Worm (Caenorhabditis elegans): ENCODE results near the gene F36H9.2.

F36H9.2 gene

DNA sequence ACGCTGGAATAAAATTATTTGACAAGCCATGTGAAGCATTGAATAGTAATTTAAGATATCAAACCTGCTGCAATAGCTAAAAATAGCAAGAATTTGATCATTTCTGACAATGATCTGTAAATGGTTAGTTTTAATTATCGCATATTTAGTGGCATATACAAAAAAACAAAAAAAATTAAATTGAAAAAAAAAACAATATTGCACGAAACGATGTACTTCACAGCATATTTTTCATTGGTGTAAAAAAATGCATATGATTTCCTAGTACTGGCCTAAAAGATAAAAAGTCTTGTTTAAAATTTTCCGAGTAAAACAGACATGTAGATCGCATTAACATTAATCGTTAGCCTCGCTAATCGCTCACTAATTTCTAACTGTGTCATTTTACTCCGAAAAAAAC, 39.2 kb upstream of the F36H9.2 start, which contains the start of gene ZK697.8:
TSS of gene ZK697.8 (minus strand) at position 101 of the 400 bp plus-strand sequence.
- TF ChIP-seq lin-13 (GFP tag; optimal IDR thresholded peaks at IDR 0.05), result no peak

DNA sequence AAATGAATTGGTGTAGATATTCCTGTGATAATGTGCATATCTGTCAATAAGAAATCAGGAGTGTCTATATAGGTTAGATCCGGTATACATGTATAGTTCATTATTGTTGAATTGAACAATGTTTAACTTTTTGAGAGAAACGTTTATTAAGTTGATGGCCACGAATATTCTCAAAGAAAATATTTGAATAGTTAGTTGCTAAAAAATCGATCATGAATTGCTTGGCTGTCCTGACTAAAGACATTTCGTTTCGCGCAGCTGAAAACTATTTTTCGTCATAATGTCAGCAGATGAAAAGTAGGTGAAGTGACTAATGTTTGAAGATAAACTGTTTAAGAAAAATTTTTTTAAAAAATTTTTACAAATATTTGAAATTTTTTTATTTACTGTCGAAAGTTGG, 36.8 kb upstream of the F36H9.2 start, which contains the start of gene srh-199:
TSS of gene srh-199 (minus strand) at position 101 of the 400 bp plus-strand sequence.
- TF ChIP-seq mdl-1 (tag; optimal IDR thresholded peaks at IDR 0.05), result no peak
- no peak for TF ChIP-seq nhr-77 (tag; optimal IDR thresholded peaks at IDR 0.05)
- TF ChIP-seq ztf-1 (GFP tag; conservative IDR thresholded peaks at IDR 0.05), result no peak
- no peak for TF ChIP-seq ztf-11 (tag; optimal IDR thresholded peaks at IDR 0.05)
- no peak for TF ChIP-seq unc-62 (GFP tag; optimal IDR thresholded peaks at IDR 0.05)
- TF ChIP-seq lin-11 (tag; optimal IDR thresholded peaks at IDR 0.05), result no peak
- TF ChIP-seq nhr-10 (tag; optimal IDR thresholded peaks at IDR 0.05), result no peak
- no peak for TF ChIP-seq nhr-11 (tag; optimal IDR thresholded peaks at IDR 0.05)
- no peak for TF ChIP-seq aly-2 (tag; optimal IDR thresholded peaks at IDR 0.05)
- TF ChIP-seq nhr-6 (tag; optimal IDR thresholded peaks at IDR 0.05), result no peak
- TF ChIP-seq lin-13 (GFP tag; optimal IDR thresholded peaks at IDR 0.05), result no peak
- no peak for TF ChIP-seq sma-9 (GFP tag; optimal IDR thresholded peaks at IDR 0.05)
- TF ChIP-seq sma-9 (tag; optimal IDR thresholded peaks at IDR 0.05), result no peak
- TF ChIP-seq nhr-129 (tag; optimal IDR thresholded peaks at IDR 0.05), result no peak
- no peak for TF ChIP-seq snpc-4 (tag; optimal IDR thresholded peaks at IDR 0.05)
- no peak for TF ChIP-seq alr-1 (tag; optimal IDR thresholded peaks at IDR 0.05)
- TF ChIP-seq peb-1 (tag; optimal IDR thresholded peaks at IDR 0.05), result no peak
- TF ChIP-seq unc-55 (GFP tag; optimal IDR thresholded peaks at IDR 0.05), result no peak
- TF ChIP-seq dmd-4 (tag; optimal IDR thresholded peaks at IDR 0.05), result no peak
- no peak for TF ChIP-seq nhr-23 (tag; optimal IDR thresholded peaks at IDR 0.05)
- TF ChIP-seq sem-4 (tag; optimal IDR thresholded peaks at IDR 0.05), result no peak

DNA sequence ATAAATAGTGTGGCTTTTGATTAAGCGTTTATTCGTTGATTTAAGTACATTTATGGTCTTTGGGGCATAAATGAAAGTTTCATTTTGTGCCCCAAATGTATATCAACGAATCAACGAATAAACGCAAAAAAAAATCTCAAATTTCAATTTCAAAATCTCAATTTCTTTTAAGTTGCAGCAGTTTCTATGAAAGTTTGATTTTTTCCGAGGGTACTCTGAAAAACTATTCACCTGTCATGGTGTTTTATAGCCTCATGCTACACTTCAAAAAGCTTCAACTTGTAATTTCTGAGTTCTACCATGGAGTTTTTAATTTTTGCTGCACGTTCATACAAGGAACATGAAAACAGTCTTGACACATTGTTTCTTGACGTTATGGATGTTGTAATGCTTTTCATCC, 35.8 kb upstream of the F36H9.2 start, which contains the start of gene ZK697.1:
TSS of gene ZK697.1 (plus strand) at position 301 of the 400 bp plus-strand sequence.
- TF ChIP-seq nhr-25 (tag; optimal IDR thresholded peaks at IDR 0.05) (no peak), egl-27 (tag; optimal IDR thresholded peaks at IDR 0.05) (no peak), lin-39 (tag; optimal IDR thresholded peaks at IDR 0.05) (no peak), sem-4 (tag; optimal IDR thresholded peaks at IDR 0.05) (no peak), R02D3.7 (tag; optimal IDR thresholded peaks at IDR 0.05) (no peak), ztf-11 (tag; optimal IDR thresholded peaks at IDR 0.05) (no peak), aly-2 (tag; optimal IDR thresholded peaks at IDR 0.05) (no peak), crh-2 (tag; optimal IDR thresholded peaks at IDR 0.05) (no peak), nhr-21 (tag; optimal IDR thresholded peaks at IDR 0.05) (no peak), nhr-12 (tag; optimal IDR thresholded peaks at IDR 0.05) (no peak), peb-1 (tag; optimal IDR thresholded peaks at IDR 0.05) (no peak)

DNA sequence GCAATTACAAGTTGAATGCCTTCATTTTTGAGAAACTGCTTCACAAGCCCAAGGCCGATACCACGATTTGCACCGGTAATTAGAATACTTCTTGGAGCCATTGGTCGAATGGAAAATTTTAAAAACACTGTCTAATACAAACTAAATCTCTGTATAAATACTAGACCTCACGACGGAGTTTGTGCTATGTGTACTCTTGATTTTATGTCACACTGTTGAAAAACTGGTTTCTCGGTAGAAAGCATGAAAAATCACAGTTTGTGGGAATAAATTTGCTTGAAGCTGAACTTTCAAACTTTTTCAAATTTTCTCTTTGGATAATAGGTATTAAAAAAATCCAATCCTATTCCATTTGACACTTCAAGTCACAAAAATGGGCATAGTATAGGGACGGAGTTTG, 32.7 kb upstream of the F36H9.2 start, which contains the start of gene ZK697.14:
TSS of gene ZK697.14 (minus strand) at position 101 of the 400 bp plus-strand sequence.
- TF ChIP-seq crh-2 (tag; optimal IDR thresholded peaks at IDR 0.05), result no peak
- no peak for TF ChIP-seq nhr-129 (tag; optimal IDR thresholded peaks at IDR 0.05)
- TF ChIP-seq nhr-25 (tag; optimal IDR thresholded peaks at IDR 0.05), result no peak
- no peak for TF ChIP-seq Y55F3AM.14 (GFP tag; optimal IDR thresholded peaks at IDR 0.05)
- TF ChIP-seq nhr-10 (tag; optimal IDR thresholded peaks at IDR 0.05), result no peak
- TF ChIP-seq unc-39 (tag; optimal IDR thresholded peaks at IDR 0.05), result no peak
- TF ChIP-seq lin-11 (tag; optimal IDR thresholded peaks at IDR 0.05), result no peak
- no peak for TF ChIP-seq sma-9 (GFP tag; optimal IDR thresholded peaks at IDR 0.05)
- no peak for TF ChIP-seq sma-9 (tag; optimal IDR thresholded peaks at IDR 0.05)
- no peak for TF ChIP-seq nhr-12 (tag; optimal IDR thresholded peaks at IDR 0.05)
- no peak for TF ChIP-seq aly-2 (tag; optimal IDR thresholded peaks at IDR 0.05)
- no peak for TF ChIP-seq nhr-6 (tag; optimal IDR thresholded peaks at IDR 0.05)
- no peak for TF ChIP-seq ztf-4 (tag; optimal IDR thresholded peaks at IDR 0.05)
- no peak for TF ChIP-seq ama-1 (optimal IDR thresholded peaks at IDR 0.05)
- TF ChIP-seq dmd-4 (tag; optimal IDR thresholded peaks at IDR 0.05), result no peak
- no peak for TF ChIP-seq unc-55 (GFP tag; optimal IDR thresholded peaks at IDR 0.05)
- no peak for TF ChIP-seq ztf-11 (tag; optimal IDR thresholded peaks at IDR 0.05)
- TF ChIP-seq lsy-2 (tag; optimal IDR thresholded peaks at IDR 0.05), result no peak
- no peak for TF ChIP-seq mbf-1 (tag; optimal IDR thresholded peaks at IDR 0.05)

DNA sequence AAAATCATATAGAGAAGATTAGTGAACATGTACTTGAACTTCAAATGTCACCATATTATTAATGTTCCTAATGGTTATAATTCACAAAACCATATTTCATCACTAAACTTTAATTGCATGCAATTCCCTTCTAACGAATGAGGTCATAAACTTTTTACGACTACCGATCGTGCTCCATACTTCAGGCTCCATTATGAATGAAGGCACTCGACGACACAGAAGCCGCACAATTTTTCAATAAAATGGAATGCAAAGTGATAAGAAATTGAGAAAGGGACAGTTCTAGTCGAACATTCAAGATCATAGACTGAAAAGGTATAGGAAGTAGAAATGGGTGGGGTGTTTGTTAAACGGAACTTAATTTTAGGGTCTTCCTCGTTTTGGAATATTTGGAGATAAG, 32.2 kb upstream of the F36H9.2 start:
- TF ChIP-seq sma-9 (GFP tag; optimal IDR thresholded peaks at IDR 0.05), result no peak
- no peak for TF ChIP-seq sma-9 (tag; optimal IDR thresholded peaks at IDR 0.05)
- no peak for TF ChIP-seq nhr-6 (tag; optimal IDR thresholded peaks at IDR 0.05)
- no peak for TF ChIP-seq R02D3.7 (tag; optimal IDR thresholded peaks at IDR 0.05)
- no peak for TF ChIP-seq nhr-23 (tag; optimal IDR thresholded peaks at IDR 0.05)
- no peak for TF ChIP-seq nhr-77 (tag; optimal IDR thresholded peaks at IDR 0.05)
- no peak for TF ChIP-seq nhr-25 (tag; optimal IDR thresholded peaks at IDR 0.05)
- no peak for TF ChIP-seq dmd-4 (tag; optimal IDR thresholded peaks at IDR 0.05)
- no peak for TF ChIP-seq ztf-4 (tag; optimal IDR thresholded peaks at IDR 0.05)
- TF ChIP-seq sem-4 (tag; optimal IDR thresholded peaks at IDR 0.05), result no peak
- no peak for TF ChIP-seq unc-55 (GFP tag; optimal IDR thresholded peaks at IDR 0.05)
- TF ChIP-seq alr-1 (tag; optimal IDR thresholded peaks at IDR 0.05), result no peak
- TF ChIP-seq egl-27 (tag; optimal IDR thresholded peaks at IDR 0.05), result no peak
- no peak for TF ChIP-seq ztf-11 (tag; optimal IDR thresholded peaks at IDR 0.05)
- no peak for TF ChIP-seq nhr-129 (tag; optimal IDR thresholded peaks at IDR 0.05)
- no peak for TF ChIP-seq lsy-2 (tag; optimal IDR thresholded peaks at IDR 0.05)
- no peak for TF ChIP-seq mab-5 (tag; optimal IDR thresholded peaks at IDR 0.05)
- no peak for TF ChIP-seq C34F6.9 (tag; optimal IDR thresholded peaks at IDR 0.05)
- no peak for TF ChIP-seq gmeb-1 (tag; optimal IDR thresholded peaks at IDR 0.05)
